Worm (Caenorhabditis elegans) whole organism, late embryonic: ENCODE measurements around the gene egl-3.
A peak's percentile ranks its signal among the peaks of the same experiment; 100 is the strongest.

Source experiments
- dmd-4 ChIP-seq: sonication (generic microtip); optimal IDR thresholded peaks from 2 replicates; lab custom pipeline; 2016; ENCODE audit warnings: borderline replicate concordance, missing genetic modification characterization, missing compliant biosample characterization
- nfya-1 ChIP-seq: sonication (generic microtip); optimal IDR thresholded peaks from 2 replicates; lab custom pipeline; 2017; ENCODE audit warnings: missing genetic modification characterization, mild to moderate bottlenecking, missing compliant biosample characterization, antibody characterized with exemption, moderate library complexity
- pqm-1 ChIP-seq: sonication (generic microtip); optimal IDR thresholded peaks from 2 replicates; lab custom pipeline; 2016; ENCODE audit warnings: missing genetic modification characterization, missing compliant biosample characterization

ce11 chrV:10204863-10205338 is 31.3 kb upstream of the egl-3 start, which contains the start of the genes ZK856.19 and ZK856.11:
- peak; percentile 21 for TF ChIP-seq nfya-1 (tag; lab: Kevin White, UChicago)
- no peak for TF ChIP-seq pqm-1 (tag; lab: Kevin White, UChicago)
- no peak for TF ChIP-seq dmd-4 (tag; lab: Kevin White, UChicago)
